Worm (Caenorhabditis elegans): ENCODE measurements around the gene dhs-20.

DNA sequence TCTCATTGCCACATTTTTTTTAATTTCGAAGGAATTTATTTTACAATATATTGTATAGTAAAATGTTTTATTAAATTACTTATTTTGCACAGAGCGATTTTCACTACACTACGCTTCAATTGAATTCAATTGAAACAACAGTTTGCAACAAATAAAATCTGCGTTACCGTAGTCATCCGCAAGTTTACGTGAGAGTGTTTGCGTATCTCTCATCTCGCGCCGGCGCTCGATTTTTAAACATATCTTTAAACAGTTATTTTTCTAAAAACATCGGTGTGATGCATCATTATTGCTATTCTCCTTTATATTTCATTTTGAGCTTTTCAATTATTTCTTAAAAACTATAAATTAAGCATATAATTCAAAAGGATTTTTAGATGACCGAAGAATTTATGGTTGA, 50.1 kb downstream of the dhs-20 start, which contains the start of gene duo-1:
- TF ChIP-seq scrt-1 (GFP tag; IDR thresholded peaks at IDR 0.05) (no peak), B0310.2 (tag; optimal IDR thresholded peaks at IDR 0.05) (no peak), ceh-36 (tag; optimal IDR thresholded peaks at IDR 0.05) (no peak), ama-1 (optimal IDR thresholded peaks at IDR 0.05) (no peak), pes-1 (GFP tag; IDR thresholded peaks at IDR 0.05) (no peak), tbx-11 (GFP tag; IDR thresholded peaks at IDR 0.05) (no peak)
